Worm (Caenorhabditis elegans) whole organism, mixed stage, embryonic: ENCODE results near the gene skpo-3.

Source experiments
- M03D4.4 ChIP-seq: sonication (generic microtip); optimal IDR thresholded peaks from 2 replicates; lab custom pipeline; 2017; ENCODE audit warnings: mild to moderate bottlenecking, missing genetic modification characterization, missing compliant biosample characterization
- blmp-1 ChIP-seq: fragments of 150-350 bp; optimal IDR thresholded peaks from 2 replicates; lab custom pipeline; 2014; ENCODE audit warnings: missing biosample characterization, missing genetic modification characterization
- ces-1 ChIP-seq: fragments of 150-350 bp; optimal IDR thresholded peaks from 2 replicates; lab custom pipeline; 2014; ENCODE audit warnings: missing biosample characterization, missing genetic modification reagents, missing genetic modification characterization
- elt-1 ChIP-seq: sonication (generic microtip); optimal IDR thresholded peaks from 2 replicates; lab custom pipeline; 2017; ENCODE audit warnings: missing genetic modification characterization, mild to moderate bottlenecking, missing compliant biosample characterization, antibody characterized with exemption, moderate library complexity, borderline replicate concordance; ENCODE audit not compliant: insufficient read depth
- mep-1 ChIP-seq: fragments of 150-350 bp; optimal IDR thresholded peaks from 2 replicates; lab custom pipeline; 2017; ENCODE audit warnings: missing biosample characterization, missing genetic modification reagents, missing genetic modification characterization, inconsistent platforms
- nhr-12 ChIP-seq: fragments of 150-350 bp; optimal IDR thresholded peaks from 2 replicates; lab custom pipeline; 2014; ENCODE audit warnings: missing biosample characterization, missing genetic modification characterization
- nhr-237 ChIP-seq: fragments of 150-350 bp; optimal IDR thresholded peaks from 2 replicates; lab custom pipeline; 2014; ENCODE audit warnings: missing biosample characterization, missing genetic modification characterization
- nhr-28 ChIP-seq: fragments of 150-350 bp; optimal IDR thresholded peaks from 2 replicates; lab custom pipeline; 2014; ENCODE audit warnings: missing biosample characterization, missing genetic modification characterization
- pha-4 ChIP-seq: fragments of 150-350 bp; optimal IDR thresholded peaks from 2 replicates; lab custom pipeline; 2018; ENCODE audit warnings: missing biosample characterization, missing genetic modification reagents, missing genetic modification characterization
- unc-62 ChIP-seq: fragments of 150-350 bp; optimal IDR thresholded peaks from 2 replicates; lab custom pipeline; 2014; ENCODE audit warnings: missing biosample characterization, missing genetic modification reagents, missing genetic modification characterization

DNA sequence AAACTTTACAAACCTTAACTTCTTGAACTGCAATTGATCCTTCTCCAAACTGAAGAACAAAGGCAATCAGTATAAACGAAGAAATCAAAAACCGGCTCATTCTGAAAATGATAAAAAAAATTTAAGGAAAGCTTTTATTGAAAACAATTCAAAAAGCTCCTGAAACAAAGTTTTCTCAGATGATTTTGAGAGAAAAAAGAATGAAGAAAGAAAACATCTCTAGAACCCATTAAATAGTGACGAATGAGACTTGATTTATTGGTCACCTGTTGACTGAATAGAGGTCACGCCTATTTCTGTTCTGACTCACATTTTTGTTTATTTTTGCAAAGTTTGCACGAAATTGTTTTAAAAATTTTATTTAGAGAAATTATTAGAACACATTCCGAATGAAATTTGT, 34.4 kb upstream of the skpo-3 start, which contains the start of gene E04F6.8:
- TF ChIP-seq unc-62 (GFP tag; lab: Kevin White, UChicago) (no peak), nhr-237 (tag; lab: Kevin White, UChicago) (no peak), blmp-1 (no peak), elt-1 (tag; lab: Kevin White, UChicago) (no peak), mep-1 (tag; lab: Kevin White, UChicago) (no peak), pha-4 (tag; lab: Kevin White, UChicago) (no peak), ces-1 (GFP tag; lab: Kevin White, UChicago) (no peak), nhr-12 (tag; lab: Kevin White, UChicago) (no peak), nhr-28 (no peak), M03D4.4 (tag; lab: Kevin White, UChicago) (no peak)
